Worm (Caenorhabditis elegans) whole organism, late embryonic: ENCODE results near the gene F16F9.1.

Experiments used
- Y22D7AL.16 ChIP-seq: sonication (generic microtip); optimal IDR thresholded peaks from 2 replicates; lab custom pipeline; 2016; ENCODE audit warnings: missing genetic modification characterization, missing compliant biosample characterization
- elt-4 ChIP-seq: sonication (generic microtip); optimal IDR thresholded peaks from 2 replicates; lab custom pipeline; 2016; ENCODE audit warnings: missing genetic modification characterization, missing compliant biosample characterization
- odd-2 ChIP-seq: sonication (generic microtip); optimal IDR thresholded peaks from 2 replicates; lab custom pipeline; 2017; ENCODE audit warnings: antibody characterized with exemption, mild to moderate bottlenecking, missing genetic modification characterization, missing compliant biosample characterization
- pqm-1 ChIP-seq: sonication (generic microtip); optimal IDR thresholded peaks from 2 replicates; lab custom pipeline; 2016; ENCODE audit warnings: missing genetic modification characterization, missing compliant biosample characterization

ce11 chrX:8495005-8495404 lies 48.8 kb downstream of the F16F9.1 start, which contains the start of gene T01B10.5:
- no peak for TF ChIP-seq pqm-1
- no peak for TF ChIP-seq elt-4 (tag; lab: Kevin White, UChicago)
- no peak for TF ChIP-seq Y22D7AL.16
- no peak for TF ChIP-seq odd-2 (tag; lab: Kevin White, UChicago)
